Worm (Caenorhabditis elegans): ENCODE measurements around the gene T28C12.6.

ce11 chrV:6346043-6346618, 10.2 kb upstream of the T28C12.6 start:
- TF ChIP-seq ztf-23 (GFP tag; IDR thresholded peaks at IDR 0.05) (no peak), flt-1 (GFP tag; IDR thresholded peaks at IDR 0.05) (no peak), klf-2 (GFP tag; conservative IDR thresholded peaks at IDR 0.05) (no peak), ztf-29 (GFP tag; IDR thresholded peaks at IDR 0.05) (no peak)

All from whole organism, midembryonic.